Fruit fly (Drosophila melanogaster) whole organism, wandering third instar larva: ENCODE measurements around the gene CG45307.

Experiments
- Abd-B ChIP-seq: fragments of >200 bp; optimal IDR thresholded peaks from 2 replicates; lab custom pipeline; 2017; ENCODE audit warnings: missing biosample characterization, missing genetic modification characterization
- CG32264 ChIP-seq: fragments of 200-800 bp; sonication (Bioruptor generic); optimal IDR thresholded peaks from 2 replicates; lab custom pipeline; 2016; ENCODE audit warnings: missing biosample characterization, missing genetic modification characterization
- CrebA ChIP-seq: fragments of 200-800 bp; sonication (Bioruptor generic); optimal IDR thresholded peaks from 2 replicates; lab custom pipeline; 2016; ENCODE audit warnings: missing biosample characterization, mild to moderate bottlenecking, missing genetic modification characterization, borderline replicate concordance
- Dfd ChIP-seq: fragments of >200 bp; optimal IDR thresholded peaks from 2 replicates; lab custom pipeline; 2017; ENCODE audit warnings: missing biosample characterization, missing genetic modification characterization
- Dif ChIP-seq: fragments of 200-275, 200-300 bp; sonication (Bioruptor generic); optimal IDR thresholded peaks from 2 replicates; lab custom pipeline; 2018; ENCODE audit warnings: missing biosample characterization, missing genetic modification characterization; ENCODE audit not compliant: partially characterized antibody
- GATAd ChIP-seq: sonication (Bioruptor generic); optimal IDR thresholded peaks from 2 replicates; lab custom pipeline; 2016; ENCODE audit warnings: missing biosample characterization, missing genetic modification characterization
- HLH106 ChIP-seq: fragments of 200-800 bp; optimal IDR thresholded peaks from 3 replicates; lab custom pipeline; 2019; ENCODE audit warnings: missing biosample characterization, mild to moderate bottlenecking, missing genetic modification characterization, moderate library complexity
- Hr78 ChIP-seq: fragments of >200 bp; optimal IDR thresholded peaks from 2 replicates; lab custom pipeline; 2017; ENCODE audit warnings: missing biosample characterization, missing genetic modification characterization
- Hr83 ChIP-seq: fragments of 200-300 bp; sonication (Bioruptor generic); optimal IDR thresholded peaks from 2 replicates; lab custom pipeline; 2016; ENCODE audit warnings: missing biosample characterization, mild to moderate bottlenecking, missing genetic modification characterization, moderate library complexity; ENCODE audit not compliant: poor library complexity, severe bottlenecking
- Jra ChIP-seq: sonication (Bioruptor generic); optimal IDR thresholded peaks from 2 replicates; lab custom pipeline; 2016; ENCODE audit warnings: missing biosample characterization, missing genetic modification characterization
- Mio ChIP-seq: sonication (Bioruptor generic); optimal IDR thresholded peaks from 2 replicates; lab custom pipeline; 2016; ENCODE audit warnings: missing biosample characterization, missing genetic modification characterization
- Myc ChIP-seq: fragments of >200 bp; optimal IDR thresholded peaks from 2 replicates; lab custom pipeline; 2017
- N ChIP-seq: fragments of >200 bp; optimal IDR thresholded peaks from 2 replicates; lab custom pipeline; 2018; ENCODE audit warnings: missing biosample characterization, missing external identifiers, missing genetic modification characterization
- OdsH ChIP-seq: fragments of 200-800 bp; sonication (Bioruptor generic); optimal IDR thresholded peaks from 2 replicates; lab custom pipeline; 2016; ENCODE audit warnings: missing biosample characterization, mild to moderate bottlenecking, missing genetic modification characterization
- Rel ChIP-seq, 2 experiments: fragments of 200-800 bp; sonication (Bioruptor generic) in 1 of 2; optimal IDR thresholded peaks; 2 replicates in 1 of 2; 3 replicates in 1 of 2; lab custom pipeline; 2016 to 2019; ENCODE audit warnings: mild to moderate bottlenecking in 2 of 2, missing biosample characterization in 2 of 2, missing genetic modification characterization in 2 of 2, moderate library complexity in 1 of 2
- Sp1 ChIP-seq: fragments of 200-800 bp; sonication (Bioruptor generic); optimal IDR thresholded peaks from 3 replicates; lab custom pipeline; 2019; ENCODE audit warnings: missing biosample characterization, mild to moderate bottlenecking, missing genetic modification characterization, moderate library complexity
- brk ChIP-seq: fragments of 200-800 bp; sonication (Bioruptor generic); optimal IDR thresholded peaks from 2 replicates; lab custom pipeline; 2016; ENCODE audit warnings: missing biosample characterization, mild to moderate bottlenecking, missing genetic modification characterization
- dl ChIP-seq, 2 experiments: fragments of 175-275, 200-275 bp in 1 of 2; fragments of 200-275 bp in 1 of 2; sonication (Bioruptor generic); optimal IDR thresholded peaks; lab custom pipeline; 2018; ENCODE audit warnings: mild to moderate bottlenecking in 2 of 2, missing biosample characterization in 2 of 2, missing genetic modification characterization in 2 of 2, moderate library complexity in 2 of 2; ENCODE audit not compliant: partially characterized antibody in 2 of 2, insufficient read depth in 1 of 2
- dmrt93B ChIP-seq: fragments of 200-800 bp; sonication (Bioruptor generic); optimal IDR thresholded peaks from 2 replicates; lab custom pipeline; 2018; ENCODE audit warnings: missing biosample characterization, mild to moderate bottlenecking, missing genetic modification characterization
- dsf ChIP-seq: sonication (Bioruptor generic); optimal IDR thresholded peaks from 2 replicates; lab custom pipeline; 2016; ENCODE audit warnings: missing biosample characterization, missing genetic modification characterization, borderline replicate concordance
- ey ChIP-seq: fragments of 200-800 bp; sonication (Bioruptor generic); optimal IDR thresholded peaks from 2 replicates; lab custom pipeline; 2016; ENCODE audit warnings: missing biosample characterization, missing genetic modification characterization
- h ChIP-seq: fragments of 200-800 bp; sonication (Bioruptor generic); optimal IDR thresholded peaks from 3 replicates; lab custom pipeline; 2016; ENCODE audit warnings: missing biosample characterization, mild to moderate bottlenecking, missing genetic modification characterization
- lola ChIP-seq: fragments of >200 bp; optimal IDR thresholded peaks from 2 replicates; lab custom pipeline; 2017; ENCODE audit warnings: missing biosample characterization, missing genetic modification characterization
- psq ChIP-seq: fragments of 200-800 bp; sonication (Bioruptor generic); optimal IDR thresholded peaks from 3 replicates; lab custom pipeline; 2017; ENCODE audit warnings: missing biosample characterization, mild to moderate bottlenecking, missing genetic modification characterization, moderate library complexity
- sage ChIP-seq: fragments of 200-800 bp; sonication (Bioruptor generic); optimal IDR thresholded peaks from 2 replicates; lab custom pipeline; 2016; ENCODE audit warnings: missing biosample characterization, mild to moderate bottlenecking, missing genetic modification characterization
- sv ChIP-seq: fragments of 200-800 bp; sonication (Bioruptor generic); optimal IDR thresholded peaks from 3 replicates; lab custom pipeline; 2016; ENCODE audit warnings: missing biosample characterization, missing genetic modification characterization
- tai ChIP-seq: sonication (Bioruptor generic); optimal IDR thresholded peaks from 2 replicates; lab custom pipeline; 2016; ENCODE audit warnings: missing biosample characterization, missing genetic modification characterization
- usp ChIP-seq: fragments of >200 bp; optimal IDR thresholded peaks from 2 replicates; lab custom pipeline; 2017; ENCODE audit warnings: missing biosample characterization, missing genetic modification characterization
- woc ChIP-seq: sonication (Bioruptor generic); optimal IDR thresholded peaks from 2 replicates; lab custom pipeline; 2016; ENCODE audit warnings: missing biosample characterization, mild to moderate bottlenecking, missing genetic modification characterization

CG45307 gene

dm6 chr2L:8784731-8785130 lies 32.8 kb upstream of the CG45307 start:
- TF ChIP-seq CrebA (GFP tag; lab: Kevin White, UChicago) (no peak), Dfd (GFP tag; lab: Kevin White, UChicago) (no peak), Rel (GFP tag; optimal IDR thresholded peaks at IDR 0.05; lab: Kevin White, UChicago) (no peak), Rel (tag; optimal IDR thresholded peaks at IDR 0.05; lab: Kevin White, UChicago) (no peak), Dif (GFP tag; lab: Kevin White, UChicago) (no peak)
- TF ChIP-seq, all 38 proteins: peak for 0

dm6 chr2L:8782400-8782799 lies 30.5 kb upstream of the CG45307 start, which contains the start of gene CG42710:
CG42710 (minus strand) TSS chr2L:8782500.
- no peak for TF ChIP-seq Hr78 (GFP tag; lab: Kevin White, UChicago)
- TF ChIP-seq Sp1 (GFP tag; lab: Kevin White, UChicago), result no peak
- TF ChIP-seq Mio (GFP tag; lab: Kevin White, UChicago), result no peak
- no peak for TF ChIP-seq sage (GFP tag; lab: Kevin White, UChicago)
- no peak for TF ChIP-seq dsf (GFP tag; lab: Kevin White, UChicago)
- no peak for TF ChIP-seq OdsH
- TF ChIP-seq CrebA (GFP tag; lab: Kevin White, UChicago), result no peak
- no peak for TF ChIP-seq Rel (GFP tag; optimal IDR thresholded peaks at IDR 0.05; lab: Kevin White, UChicago)
- TF ChIP-seq Rel (tag; optimal IDR thresholded peaks at IDR 0.05; lab: Kevin White, UChicago), result no peak

- TF ChIP-seq sv (GFP tag; lab: Kevin White, UChicago), result no peak
- TF ChIP-seq usp, result no peak
- TF ChIP-seq woc (GFP tag; lab: Kevin White, UChicago), result no peak
- TF ChIP-seq, all 38 proteins: peak for 0
These were observed 29.2 kb upstream of the CG45307 start, which contains the start of gene LManVI for dm6 chr2L:8781152-8781551. LManVI (minus strand) TSS chr2L:8781252.

- TF ChIP-seq woc (GFP tag; lab: Kevin White, UChicago) (no peak), CG32264 (GFP tag; lab: Kevin White, UChicago) (no peak), GATAd (no peak), HLH106 (tag; lab: Kevin White, UChicago) (no peak), Abd-B (GFP tag; lab: Kevin White, UChicago) (no peak), h (GFP tag; lab: Kevin White, UChicago) (no peak), ey (GFP tag; lab: Kevin White, UChicago) (no peak), dl (GFP tag; optimal IDR thresholded peaks at IDR 0.05; lab: Kevin White, UChicago; ENCODE audit: insufficient read depth in 1 of 2, partially characterized antibody in 2 of 2) (no peak), lola (GFP tag; lab: Kevin White, UChicago) (no peak), brk (GFP tag; lab: Kevin White, UChicago) (no peak), Myc (lab: Kevin White, UChicago) (no peak)
These were observed 24.2 kb upstream of the CG45307 start, which contains the start of gene LManV for dm6 chr2L:8776163-8776562. LManV (minus strand) TSS chr2L:8776263.

- TF ChIP-seq lola (GFP tag; lab: Kevin White, UChicago), result no peak
- TF ChIP-seq brk (GFP tag; lab: Kevin White, UChicago), result no peak
- no peak for TF ChIP-seq HLH106 (tag; lab: Kevin White, UChicago)
- TF ChIP-seq dl (GFP tag; optimal IDR thresholded peaks at IDR 0.05; lab: Kevin White, UChicago; ENCODE audit: insufficient read depth in 1 of 2, partially characterized antibody in 2 of 2), result no peak
- no peak for TF ChIP-seq dmrt93B (GFP tag; lab: Kevin White, UChicago)
- TF ChIP-seq CG32264 (GFP tag; lab: Kevin White, UChicago), result no peak
- no peak for TF ChIP-seq psq (GFP tag; lab: Kevin White, UChicago)
- TF ChIP-seq tai (GFP tag; lab: Kevin White, UChicago), result no peak
- no peak for TF ChIP-seq Mio (GFP tag; lab: Kevin White, UChicago)
- no peak for TF ChIP-seq Jra
- TF ChIP-seq N (GFP tag; lab: Kevin White, UChicago), result no peak
- no peak for TF ChIP-seq woc (GFP tag; lab: Kevin White, UChicago)
- no peak for TF ChIP-seq Hr78 (GFP tag; lab: Kevin White, UChicago)
- TF ChIP-seq GATAd, result no peak
- no peak for TF ChIP-seq Hr83 (GFP tag; lab: Kevin White, UChicago)
- no peak for TF ChIP-seq OdsH
- TF ChIP-seq, all 38 proteins: peak for 0
These were observed 20.3 kb upstream of the CG45307 start, which contains the start of gene LManIV for dm6 chr2L:8772244-8772643. LManIV (minus strand) TSS chr2L:8772344.
